Worm (Caenorhabditis elegans) whole organism, mixed stage, embryonic: Measurements from ENCODE around the gene C08F8.3.
"Not testable (repeated sequence)": the region's sequence is repeated elsewhere in the genome, so short reads cannot be mapped to it uniquely, and the experiment has no call there.

ENCODE experiments used
- M03D4.4 ChIP-seq: sonication (generic microtip); optimal IDR thresholded peaks from 2 replicates; lab custom pipeline; 2017; ENCODE audit warnings: mild to moderate bottlenecking, missing genetic modification characterization, missing compliant biosample characterization
- bed-3 ChIP-seq: fragments of 200-800 bp; sonication (Bioruptor generic); optimal IDR thresholded peaks from 3 replicates; lab custom pipeline; 2018; ENCODE audit warnings: mild to moderate bottlenecking, missing genetic modification characterization, moderate library complexity, missing compliant biosample characterization
- blmp-1 ChIP-seq: fragments of 150-350 bp; optimal IDR thresholded peaks from 2 replicates; lab custom pipeline; 2014; ENCODE audit warnings: missing biosample characterization, missing genetic modification characterization
- ceh-39 ChIP-seq: fragments of 150-350 bp; optimal IDR thresholded peaks from 2 replicates; lab custom pipeline; 2014; ENCODE audit warnings: missing biosample characterization, missing genetic modification characterization
- ceh-43 ChIP-seq: fragments of 200-800 bp; sonication (Bioruptor generic); optimal IDR thresholded peaks from 2 replicates; lab custom pipeline; 2018; ENCODE audit warnings: mild to moderate bottlenecking, missing genetic modification characterization, moderate library complexity, missing compliant biosample characterization
- ceh-83 ChIP-seq: fragments of 200-800 bp; sonication (Bioruptor generic); optimal IDR thresholded peaks from 2 replicates; lab custom pipeline; 2018; ENCODE audit warnings: mild to moderate bottlenecking, missing genetic modification characterization, missing compliant biosample characterization
- ces-1 ChIP-seq: fragments of 150-350 bp; optimal IDR thresholded peaks from 2 replicates; lab custom pipeline; 2014; ENCODE audit warnings: missing biosample characterization, missing genetic modification reagents, missing genetic modification characterization
- cnd-1 ChIP-seq: fragments of 200-800 bp; sonication (Bioruptor generic); optimal IDR thresholded peaks from 2 replicates; lab custom pipeline; 2018; ENCODE audit warnings: mild to moderate bottlenecking, missing genetic modification characterization, missing compliant biosample characterization
- drap-1 ChIP-seq: fragments of 200-800 bp; sonication (Bioruptor generic); optimal IDR thresholded peaks from 3 replicates; lab custom pipeline; 2018; ENCODE audit warnings: mild to moderate bottlenecking, missing genetic modification characterization, missing compliant biosample characterization
- elt-1 ChIP-seq: sonication (generic microtip); optimal IDR thresholded peaks from 2 replicates; lab custom pipeline; 2017; ENCODE audit warnings: missing genetic modification characterization, mild to moderate bottlenecking, missing compliant biosample characterization, antibody characterized with exemption, moderate library complexity, borderline replicate concordance; ENCODE audit not compliant: insufficient read depth
- elt-3 ChIP-seq: fragments of 150-350 bp; optimal IDR thresholded peaks from 2 replicates; lab custom pipeline; 2014; ENCODE audit warnings: missing biosample characterization, missing genetic modification characterization
- flh-1 ChIP-seq: fragments of 200-800 bp; sonication (Bioruptor generic); optimal IDR thresholded peaks from 2 replicates; lab custom pipeline; 2018; ENCODE audit warnings: mild to moderate bottlenecking, missing genetic modification characterization, moderate library complexity, missing compliant biosample characterization
- ham-2 ChIP-seq: fragments of 200-800 bp; sonication (Bioruptor generic); optimal IDR thresholded peaks from 2 replicates; lab custom pipeline; 2018; ENCODE audit warnings: mild to moderate bottlenecking, missing genetic modification characterization, missing compliant biosample characterization
- hlh-1 ChIP-seq: fragments of 150-350 bp; optimal IDR thresholded peaks from 2 replicates; lab custom pipeline; 2014; ENCODE audit warnings: missing biosample characterization, missing genetic modification reagents, missing genetic modification characterization
- lin-13 ChIP-seq: fragments of 150-350 bp; optimal IDR thresholded peaks from 2 replicates; lab custom pipeline; 2014; ENCODE audit warnings: missing biosample characterization, missing genetic modification characterization
- lin-32 ChIP-seq: fragments of 200-800 bp; sonication (Bioruptor generic); optimal IDR thresholded peaks from 2 replicates; lab custom pipeline; 2018; ENCODE audit warnings: mild to moderate bottlenecking, missing genetic modification characterization, missing compliant biosample characterization
- lsy-2 ChIP-seq: fragments of 150-350 bp; optimal IDR thresholded peaks from 2 replicates; lab custom pipeline; 2014; ENCODE audit warnings: missing biosample characterization, missing genetic modification characterization
- mab-5 ChIP-seq: fragments of 150-350 bp; optimal IDR thresholded peaks from 2 replicates; lab custom pipeline; 2014; ENCODE audit warnings: missing biosample characterization, missing genetic modification characterization
- mep-1 ChIP-seq: fragments of 150-350 bp; optimal IDR thresholded peaks from 2 replicates; lab custom pipeline; 2017; ENCODE audit warnings: missing biosample characterization, missing genetic modification reagents, missing genetic modification characterization, inconsistent platforms
- mls-2 ChIP-seq: sonication (generic microtip); optimal IDR thresholded peaks from 2 replicates; lab custom pipeline; 2016; ENCODE audit warnings: mild to moderate bottlenecking, missing genetic modification characterization, moderate library complexity, missing compliant biosample characterization
- nhr-12 ChIP-seq: fragments of 150-350 bp; optimal IDR thresholded peaks from 2 replicates; lab custom pipeline; 2014; ENCODE audit warnings: missing biosample characterization, missing genetic modification characterization
- nhr-2 ChIP-seq: fragments of 150-350 bp; optimal IDR thresholded peaks from 2 replicates; lab custom pipeline; 2014; ENCODE audit warnings: missing biosample characterization, missing genetic modification characterization
- nhr-237 ChIP-seq: fragments of 150-350 bp; optimal IDR thresholded peaks from 2 replicates; lab custom pipeline; 2014; ENCODE audit warnings: missing biosample characterization, missing genetic modification characterization
- nhr-28 ChIP-seq: fragments of 150-350 bp; optimal IDR thresholded peaks from 2 replicates; lab custom pipeline; 2014; ENCODE audit warnings: missing biosample characterization, missing genetic modification characterization
- nhr-76 ChIP-seq: sonication (generic microtip); optimal IDR thresholded peaks from 2 replicates; lab custom pipeline; 2017; ENCODE audit warnings: missing biosample characterization, missing genetic modification characterization
- pha-4 ChIP-seq: fragments of 150-350 bp; optimal IDR thresholded peaks from 2 replicates; lab custom pipeline; 2018; ENCODE audit warnings: missing biosample characterization, missing genetic modification reagents, missing genetic modification characterization
- sem-2 ChIP-seq: fragments of 200-800 bp; sonication (Bioruptor generic); optimal IDR thresholded peaks from 2 replicates; lab custom pipeline; 2018; ENCODE audit warnings: mild to moderate bottlenecking, missing genetic modification characterization, missing compliant biosample characterization
- snpc-4 ChIP-seq: fragments of 150-350 bp; optimal IDR thresholded peaks from 2 replicates; lab custom pipeline; 2014; ENCODE audit warnings: missing biosample characterization, missing genetic modification characterization
- sptf-1 ChIP-seq: sonication (generic microtip); optimal IDR thresholded peaks from 2 replicates; lab custom pipeline; 2017; ENCODE audit warnings: mild to moderate bottlenecking, missing genetic modification characterization, moderate library complexity, missing compliant biosample characterization
- tbx-8 ChIP-seq: fragments of 200-800 bp; sonication (Bioruptor generic); optimal IDR thresholded peaks from 2 replicates; lab custom pipeline; 2018; ENCODE audit warnings: mild to moderate bottlenecking, missing genetic modification characterization, moderate library complexity, missing compliant biosample characterization
- unc-120 ChIP-seq: sonication (generic microtip); optimal IDR thresholded peaks from 2 replicates; lab custom pipeline; 2017; ENCODE audit warnings: missing genetic modification characterization, missing compliant biosample characterization; ENCODE audit not compliant: poor library complexity, severe bottlenecking
- unc-39 ChIP-seq: fragments of 150-350 bp; optimal IDR thresholded peaks from 2 replicates; lab custom pipeline; 2014; ENCODE audit warnings: missing biosample characterization, missing genetic modification characterization
- unc-62 ChIP-seq: fragments of 150-350 bp; optimal IDR thresholded peaks from 2 replicates; lab custom pipeline; 2014; ENCODE audit warnings: missing biosample characterization, missing genetic modification reagents, missing genetic modification characterization
- zip-8 ChIP-seq: fragments of 150-350 bp; optimal IDR thresholded peaks from 2 replicates; lab custom pipeline; 2014; ENCODE audit warnings: missing biosample characterization, missing genetic modification characterization
- ztf-11 ChIP-seq: fragments of 150-350 bp; optimal IDR thresholded peaks from 2 replicates; lab custom pipeline; 2014; ENCODE audit warnings: missing biosample characterization, missing genetic modification characterization

C08F8.3 gene

DNA sequence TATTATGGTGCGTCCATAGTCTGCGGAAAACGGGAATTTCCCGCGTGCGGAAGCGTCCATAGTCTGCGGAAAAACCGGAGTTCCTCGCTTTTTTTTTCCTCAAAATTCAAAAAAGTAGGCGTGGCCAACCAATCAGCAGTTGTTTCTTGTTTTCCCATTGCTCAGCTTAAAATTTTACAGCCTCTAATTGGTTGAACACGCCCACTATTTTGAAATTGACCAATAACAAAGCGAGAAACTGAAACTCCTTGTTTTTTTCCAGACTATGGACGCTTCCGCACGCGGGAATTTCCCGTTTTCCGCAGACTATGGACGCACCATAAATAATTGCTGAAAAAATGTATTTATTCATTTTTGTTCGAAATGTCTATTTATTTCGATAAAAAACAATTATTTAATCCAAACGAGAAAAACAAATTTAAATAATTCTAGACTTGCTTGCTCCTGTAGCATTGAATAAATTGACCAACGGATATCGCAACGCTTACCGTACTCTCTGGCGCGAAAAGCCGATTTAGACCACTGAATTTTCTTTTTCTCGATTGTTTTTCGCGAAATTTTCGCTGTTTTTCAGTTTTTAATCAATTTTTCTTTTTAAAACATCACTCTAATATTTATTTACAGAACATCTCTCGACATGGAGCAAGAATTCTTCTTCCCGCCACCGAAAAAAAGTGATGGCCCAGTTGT lies at the start of gene C08F8.3:
TSS of gene C08F8.3 (plus strand) at position 620 of the 690 bp plus-strand sequence.
- TF ChIP-seq drap-1 (GFP tag; lab: Kevin White, UChicago); mab-5; snpc-4 (tag; lab: Kevin White, UChicago): not testable (repeated sequence)

DNA sequence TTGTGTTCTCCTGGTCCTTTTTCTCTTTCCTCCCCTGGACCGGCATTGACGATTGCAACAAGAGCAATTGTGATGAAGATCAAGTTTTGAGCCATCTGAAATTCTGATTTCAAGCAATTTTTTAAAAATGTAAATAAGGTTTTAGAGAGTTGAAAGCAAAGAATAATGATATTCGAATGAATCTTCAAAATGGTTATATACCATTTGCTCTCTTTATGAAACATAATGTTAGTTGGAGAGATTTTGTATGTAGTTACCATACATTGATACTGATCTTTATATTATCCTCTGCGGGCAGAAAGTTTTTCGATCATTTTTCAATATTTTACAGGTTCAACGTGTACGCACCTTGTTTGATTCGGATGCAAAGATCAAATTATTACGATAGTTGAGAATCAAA lies 49.1 kb upstream of the C08F8.3 start, which contains the start of gene srlf-24:
TSS of gene srlf-24 (minus strand) at position 101 of the 400 bp plus-strand sequence.
- no peak for TF ChIP-seq elt-1
- TF ChIP-seq flh-1 (GFP tag; lab: Kevin White, UChicago), result no peak
- no peak for TF ChIP-seq cnd-1 (tag; lab: Kevin White, UChicago)
- TF ChIP-seq elt-3, result no peak
- no peak for TF ChIP-seq ham-2
- TF ChIP-seq lin-13, result no peak
- no peak for TF ChIP-seq ces-1 (GFP tag; lab: Kevin White, UChicago)
- no peak for TF ChIP-seq sptf-1
- no peak for TF ChIP-seq mab-5
- TF ChIP-seq snpc-4 (tag; lab: Kevin White, UChicago), result no peak
- no peak for TF ChIP-seq unc-39
- TF ChIP-seq mep-1, result no peak
- TF ChIP-seq nhr-12 (tag; lab: Kevin White, UChicago), result no peak
- no peak for TF ChIP-seq unc-62
- no peak for TF ChIP-seq ceh-83 (GFP tag; lab: Kevin White, UChicago)
- no peak for TF ChIP-seq unc-120
- TF ChIP-seq sem-2 (GFP tag; lab: Kevin White, UChicago), result no peak
- no peak for TF ChIP-seq tbx-8 (GFP tag; lab: Kevin White, UChicago)
- TF ChIP-seq ceh-39 (tag; lab: Kevin White, UChicago), result no peak

- no peak for TF ChIP-seq mls-2
- TF ChIP-seq hlh-1 (tag; lab: Kevin White, UChicago), result no peak
- TF ChIP-seq ceh-39 (tag; lab: Kevin White, UChicago), result no peak
- no peak for TF ChIP-seq ceh-43
- TF ChIP-seq drap-1 (GFP tag; lab: Kevin White, UChicago), result no peak
- no peak for TF ChIP-seq ham-2
- TF ChIP-seq zip-8 (tag; lab: Kevin White, UChicago), result no peak
- TF ChIP-seq ztf-11 (tag; lab: Kevin White, UChicago), result no peak
- no peak for TF ChIP-seq nhr-76 (tag; lab: Kevin White, UChicago)
- TF ChIP-seq lin-13, result no peak
- TF ChIP-seq bed-3, result no peak
- TF ChIP-seq M03D4.4, result no peak
- TF ChIP-seq nhr-2 (tag; lab: Kevin White, UChicago), result no peak
- TF ChIP-seq lin-32 (GFP tag; lab: Kevin White, UChicago), result no peak
- no peak for TF ChIP-seq elt-3
- TF ChIP-seq, all 35 proteins: peak for 0
These were observed 45.1 kb upstream of the C08F8.3 start, which contains the start of gene pigk-1 for ce11 chrIV:11109771-11110170. Gene pigk-1 (minus strand): TSS chrIV:11110018.

DNA sequence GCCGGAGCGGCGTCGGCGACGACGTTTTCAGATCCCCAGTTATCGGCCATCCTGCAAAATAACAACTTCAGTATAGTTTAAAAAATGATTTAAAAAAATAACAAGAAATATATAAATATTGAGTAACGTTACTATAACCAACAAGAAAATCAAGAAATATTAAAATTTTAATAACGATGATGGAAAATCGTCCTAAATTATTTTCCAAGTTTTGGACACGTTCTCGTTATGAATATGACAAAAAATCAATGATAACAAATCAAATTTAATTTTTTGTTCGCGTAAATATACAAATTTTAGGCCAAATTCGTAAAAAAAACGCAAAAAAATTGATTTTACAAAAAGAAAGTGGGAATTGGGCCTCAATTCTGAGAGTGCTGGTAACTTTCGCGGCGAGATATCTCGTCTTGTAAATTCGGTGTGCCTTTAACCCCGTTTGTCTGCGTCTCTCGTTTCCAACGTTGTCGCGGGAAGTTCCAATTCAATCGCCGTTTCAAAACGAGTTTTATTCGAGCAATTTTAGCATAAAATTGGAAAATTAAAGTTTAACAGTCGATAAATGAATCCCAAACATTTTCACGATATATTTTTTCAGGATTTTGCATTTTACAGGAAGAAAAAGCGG lies 43.7 kb upstream of the C08F8.3 start, which contains the start of gene rps-5:
TSS of gene rps-5 (minus strand) at position 51 of the 625 bp plus-strand sequence.
- TF ChIP-seq nhr-2 (tag; lab: Kevin White, UChicago) (no peak), lsy-2 (tag; lab: Kevin White, UChicago) (peak; percentile 76), nhr-76 (tag; lab: Kevin White, UChicago) (no peak), unc-120 (no peak), ces-1 (GFP tag; lab: Kevin White, UChicago) (peak; percentile 82), lin-32 (GFP tag; lab: Kevin White, UChicago) (no peak), zip-8 (tag; lab: Kevin White, UChicago) (no peak), ceh-83 (GFP tag; lab: Kevin White, UChicago) (no peak), cnd-1 (tag; lab: Kevin White, UChicago) (no peak), tbx-8 (GFP tag; lab: Kevin White, UChicago) (no peak), snpc-4 (tag; lab: Kevin White, UChicago) (no peak), bed-3 (no peak), mep-1 (peak; percentile 41), nhr-237 (tag; lab: Kevin White, UChicago) (peak; percentile 33), unc-39 (no peak), mls-2 (no peak), nhr-28 (tag; lab: Kevin White, UChicago) (no peak), ham-2 (no peak), elt-3 (no peak), pha-4 (peak; percentile 41), hlh-1 (tag; lab: Kevin White, UChicago) (peak; percentile 37), flh-1 (GFP tag; lab: Kevin White, UChicago) (no peak), mab-5 (no peak), lin-13 (peak; percentile 58), sem-2 (GFP tag; lab: Kevin White, UChicago) (no peak), blmp-1 (tag; lab: Kevin White, UChicago) (no peak), ztf-11 (tag; lab: Kevin White, UChicago) (no peak), elt-1 (no peak), sptf-1 (no peak), unc-62 (no peak), drap-1 (GFP tag; lab: Kevin White, UChicago) (no peak), ceh-39 (tag; lab: Kevin White, UChicago) (peak; percentile 10), ceh-43 (no peak), M03D4.4 (no peak), nhr-12 (tag; lab: Kevin White, UChicago) (no peak)
